Fruit fly (Drosophila melanogaster) whole organism, wandering third instar larva: ENCODE data around the gene kin17.

Source experiments
- Abd-B ChIP-seq: fragments of >200 bp; optimal IDR thresholded peaks from 2 replicates; lab custom pipeline; 2017; ENCODE audit warnings: missing biosample characterization, missing genetic modification characterization
- CG32264 ChIP-seq: fragments of 200-800 bp; sonication (Bioruptor generic); optimal IDR thresholded peaks from 2 replicates; lab custom pipeline; 2016; ENCODE audit warnings: missing biosample characterization, missing genetic modification characterization
- CG9705 ChIP-seq: fragments of 200-800 bp; sonication (Bioruptor generic); optimal IDR thresholded peaks from 2 replicates; lab custom pipeline; 2018; ENCODE audit warnings: missing biosample characterization, mild to moderate bottlenecking, missing genetic modification characterization
- CrebA ChIP-seq: fragments of 200-800 bp; sonication (Bioruptor generic); optimal IDR thresholded peaks from 2 replicates; lab custom pipeline; 2016; ENCODE audit warnings: missing biosample characterization, mild to moderate bottlenecking, missing genetic modification characterization, borderline replicate concordance
- Dfd ChIP-seq: fragments of >200 bp; optimal IDR thresholded peaks from 2 replicates; lab custom pipeline; 2017; ENCODE audit warnings: missing biosample characterization, missing genetic modification characterization
- GATAd ChIP-seq: sonication (Bioruptor generic); optimal IDR thresholded peaks from 2 replicates; lab custom pipeline; 2016; ENCODE audit warnings: missing biosample characterization, missing genetic modification characterization
- HLH106 ChIP-seq: fragments of 200-800 bp; optimal IDR thresholded peaks from 3 replicates; lab custom pipeline; 2019; ENCODE audit warnings: missing biosample characterization, mild to moderate bottlenecking, missing genetic modification characterization, moderate library complexity
- Hnf4 ChIP-seq: fragments of 200-800 bp; sonication (Bioruptor generic); optimal IDR thresholded peaks from 2 replicates; lab custom pipeline; 2016; ENCODE audit warnings: missing biosample characterization, mild to moderate bottlenecking, missing genetic modification characterization
- Hr78 ChIP-seq: fragments of >200 bp; optimal IDR thresholded peaks from 2 replicates; lab custom pipeline; 2017; ENCODE audit warnings: missing biosample characterization, missing genetic modification characterization
- Hr83 ChIP-seq: fragments of 200-300 bp; sonication (Bioruptor generic); optimal IDR thresholded peaks from 2 replicates; lab custom pipeline; 2016; ENCODE audit warnings: missing biosample characterization, mild to moderate bottlenecking, missing genetic modification characterization, moderate library complexity; ENCODE audit not compliant: poor library complexity, severe bottlenecking
- Mio ChIP-seq: sonication (Bioruptor generic); optimal IDR thresholded peaks from 2 replicates; lab custom pipeline; 2016; ENCODE audit warnings: missing biosample characterization, missing genetic modification characterization
- Myc ChIP-seq: fragments of >200 bp; optimal IDR thresholded peaks from 2 replicates; lab custom pipeline; 2017
- N ChIP-seq: fragments of >200 bp; optimal IDR thresholded peaks from 2 replicates; lab custom pipeline; 2018; ENCODE audit warnings: missing biosample characterization, missing external identifiers, missing genetic modification characterization
- OdsH ChIP-seq: fragments of 200-800 bp; sonication (Bioruptor generic); optimal IDR thresholded peaks from 2 replicates; lab custom pipeline; 2016; ENCODE audit warnings: missing biosample characterization, mild to moderate bottlenecking, missing genetic modification characterization
- Rel ChIP-seq, 2 experiments: fragments of 200-800 bp; sonication (Bioruptor generic) in 1 of 2; optimal IDR thresholded peaks; 2 replicates in 1 of 2; 3 replicates in 1 of 2; lab custom pipeline; 2016 to 2019; ENCODE audit warnings: mild to moderate bottlenecking in 2 of 2, missing biosample characterization in 2 of 2, missing genetic modification characterization in 2 of 2, moderate library complexity in 1 of 2
- Sp1 ChIP-seq: fragments of 200-800 bp; sonication (Bioruptor generic); optimal IDR thresholded peaks from 3 replicates; lab custom pipeline; 2019; ENCODE audit warnings: missing biosample characterization, mild to moderate bottlenecking, missing genetic modification characterization, moderate library complexity
- br ChIP-seq: fragments of 200-800 bp; sonication (Bioruptor generic); optimal IDR thresholded peaks from 2 replicates; lab custom pipeline; 2016; ENCODE audit warnings: missing biosample characterization, missing genetic modification characterization
- brk ChIP-seq: fragments of 200-800 bp; sonication (Bioruptor generic); optimal IDR thresholded peaks from 2 replicates; lab custom pipeline; 2016; ENCODE audit warnings: missing biosample characterization, mild to moderate bottlenecking, missing genetic modification characterization
- dl ChIP-seq, 2 experiments: fragments of 175-275, 200-275 bp in 1 of 2; fragments of 200-275 bp in 1 of 2; sonication (Bioruptor generic); optimal IDR thresholded peaks; lab custom pipeline; 2018; ENCODE audit warnings: mild to moderate bottlenecking in 2 of 2, missing biosample characterization in 2 of 2, missing genetic modification characterization in 2 of 2, moderate library complexity in 2 of 2; ENCODE audit not compliant: partially characterized antibody in 2 of 2, insufficient read depth in 1 of 2
- dmrt93B ChIP-seq: fragments of 200-800 bp; sonication (Bioruptor generic); optimal IDR thresholded peaks from 2 replicates; lab custom pipeline; 2018; ENCODE audit warnings: missing biosample characterization, mild to moderate bottlenecking, missing genetic modification characterization
- dsf ChIP-seq: sonication (Bioruptor generic); optimal IDR thresholded peaks from 2 replicates; lab custom pipeline; 2016; ENCODE audit warnings: missing biosample characterization, missing genetic modification characterization, borderline replicate concordance
- ey ChIP-seq: fragments of 200-800 bp; sonication (Bioruptor generic); optimal IDR thresholded peaks from 2 replicates; lab custom pipeline; 2016; ENCODE audit warnings: missing biosample characterization, missing genetic modification characterization
- foxo ChIP-seq, 2 experiments: fragments of 200-800 bp; sonication (Bioruptor generic); optimal IDR thresholded peaks; 2 replicates in 1 of 2; 3 replicates in 1 of 2; lab custom pipeline; 2016 to 2017; ENCODE audit warnings: missing biosample characterization in 2 of 2, missing genetic modification characterization in 2 of 2
- fru ChIP-seq: fragments of 200-800 bp; sonication (Bioruptor generic); optimal IDR thresholded peaks from 3 replicates; lab custom pipeline; 2016; ENCODE audit warnings: missing biosample characterization, mild to moderate bottlenecking, missing genetic modification characterization
- h ChIP-seq: fragments of 200-800 bp; sonication (Bioruptor generic); optimal IDR thresholded peaks from 3 replicates; lab custom pipeline; 2016; ENCODE audit warnings: missing biosample characterization, mild to moderate bottlenecking, missing genetic modification characterization
- jim ChIP-seq: fragments of 175-275, 200-325 bp; sonication (Bioruptor generic); optimal IDR thresholded peaks from 2 replicates; lab custom pipeline; 2016; ENCODE audit warnings: missing biosample characterization, mild to moderate bottlenecking, missing genetic modification characterization
- lola ChIP-seq: fragments of >200 bp; optimal IDR thresholded peaks from 2 replicates; lab custom pipeline; 2017; ENCODE audit warnings: missing biosample characterization, missing genetic modification characterization
- psq ChIP-seq: fragments of 200-800 bp; sonication (Bioruptor generic); optimal IDR thresholded peaks from 3 replicates; lab custom pipeline; 2017; ENCODE audit warnings: missing biosample characterization, mild to moderate bottlenecking, missing genetic modification characterization, moderate library complexity
- rgr ChIP-seq: fragments of 200-800 bp; sonication (Bioruptor generic); optimal IDR thresholded peaks from 3 replicates; lab custom pipeline; 2016; ENCODE audit warnings: missing biosample characterization, mild to moderate bottlenecking, missing genetic modification characterization
- sage ChIP-seq: fragments of 200-800 bp; sonication (Bioruptor generic); optimal IDR thresholded peaks from 2 replicates; lab custom pipeline; 2016; ENCODE audit warnings: missing biosample characterization, mild to moderate bottlenecking, missing genetic modification characterization
- sv ChIP-seq: fragments of 200-800 bp; sonication (Bioruptor generic); optimal IDR thresholded peaks from 3 replicates; lab custom pipeline; 2016; ENCODE audit warnings: missing biosample characterization, missing genetic modification characterization
- tai ChIP-seq: sonication (Bioruptor generic); optimal IDR thresholded peaks from 2 replicates; lab custom pipeline; 2016; ENCODE audit warnings: missing biosample characterization, missing genetic modification characterization
- usp ChIP-seq: fragments of >200 bp; optimal IDR thresholded peaks from 2 replicates; lab custom pipeline; 2017; ENCODE audit warnings: missing biosample characterization, missing genetic modification characterization
- woc ChIP-seq: sonication (Bioruptor generic); optimal IDR thresholded peaks from 2 replicates; lab custom pipeline; 2016; ENCODE audit warnings: missing biosample characterization, mild to moderate bottlenecking, missing genetic modification characterization

The kin17 gene

dm6 chr3L:20317751-20318150 is 38.9 kb upstream of the kin17 start:
- TF ChIP-seq GATAd (GFP tag; lab: Kevin White, UChicago) (no peak), rgr (GFP tag; lab: Kevin White, UChicago) (no peak), Hr83 (GFP tag; lab: Kevin White, UChicago) (no peak), brk (GFP tag; lab: Kevin White, UChicago) (no peak)
- TF ChIP-seq, all 38 proteins: peak for 0

- TF ChIP-seq Abd-B (GFP tag; lab: Kevin White, UChicago): no peak
- no peak for TF ChIP-seq lola (GFP tag; lab: Kevin White, UChicago)
- no peak for TF ChIP-seq Rel (GFP tag; optimal IDR thresholded peaks at IDR 0.05; lab: Kevin White, UChicago)
- no peak for TF ChIP-seq Rel (tag; optimal IDR thresholded peaks at IDR 0.05; lab: Kevin White, UChicago)
- TF ChIP-seq dsf (GFP tag; lab: Kevin White, UChicago): no peak
- no peak for TF ChIP-seq Hr83 (GFP tag; lab: Kevin White, UChicago)
- TF ChIP-seq ey (GFP tag; lab: Kevin White, UChicago): no peak
- TF ChIP-seq psq: no peak
- TF ChIP-seq Sp1 (GFP tag; lab: Kevin White, UChicago): no peak
- TF ChIP-seq dl (GFP tag; optimal IDR thresholded peaks at IDR 0.05; lab: Kevin White, UChicago; ENCODE audit: insufficient read depth in 1 of 2, partially characterized antibody in 2 of 2): no peak
- TF ChIP-seq br (GFP tag; lab: Kevin White, UChicago): no peak
- no peak for TF ChIP-seq Mio (GFP tag; lab: Kevin White, UChicago)
- TF ChIP-seq Hr78: no peak
- no peak for TF ChIP-seq HLH106 (tag; lab: Kevin White, UChicago)
- no peak for TF ChIP-seq N
- no peak for TF ChIP-seq foxo (GFP tag; optimal IDR thresholded peaks at IDR 0.05; lab: Kevin White, UChicago)
- TF ChIP-seq sv (GFP tag; lab: Kevin White, UChicago): no peak
- no peak for TF ChIP-seq dmrt93B (GFP tag; lab: Kevin White, UChicago)
- TF ChIP-seq fru (GFP tag; lab: Kevin White, UChicago): no peak
- no peak for TF ChIP-seq woc
These were observed 36.6 kb upstream of the kin17 start for dm6 chr3L:20320044-20320443.

dm6 chr3L:20320652-20321051 is 36.0 kb upstream of the kin17 start, which contains the start of gene Spn77Bb:
TSS of gene Spn77Bb (plus strand) at chr3L:20320952.
- no peak for TF ChIP-seq tai (GFP tag; lab: Kevin White, UChicago)

dm6 chr3L:20342334-20342733 is 14.3 kb upstream of the kin17 start, which contains the start of gene Spn77Bc:
TSS of gene Spn77Bc (plus strand) at chr3L:20342634.
- TF ChIP-seq OdsH: no peak
- no peak for TF ChIP-seq jim
- TF ChIP-seq woc: no peak
- no peak for TF ChIP-seq fru (GFP tag; lab: Kevin White, UChicago)
- TF ChIP-seq, all 38 proteins: peak for 0

dm6 chr3L:20347762-20348580 is 8.6 kb upstream of the kin17 start, which contains the start of the genes Rbbp5 and eRF1:
TSS of gene Rbbp5 (minus strand) at chr3L:20347942.
TSS of gene eRF1 (plus strand) at chr3L:20348355.
- TF ChIP-seq Hnf4: peak; percentile 82
- TF ChIP-seq dl (GFP tag; optimal IDR thresholded peaks at IDR 0.05; lab: Kevin White, UChicago; ENCODE audit: insufficient read depth in 1 of 2, partially characterized antibody in 2 of 2): no peak
- TF ChIP-seq Abd-B (GFP tag; lab: Kevin White, UChicago): no peak
- no peak for TF ChIP-seq dmrt93B (GFP tag; lab: Kevin White, UChicago)
- no peak for TF ChIP-seq usp (GFP tag; lab: Kevin White, UChicago)
- TF ChIP-seq Myc: peak; percentile 4
- no peak for TF ChIP-seq Mio (GFP tag; lab: Kevin White, UChicago)
- TF ChIP-seq rgr (GFP tag; lab: Kevin White, UChicago): peak; percentile 71
- TF ChIP-seq sage (GFP tag; lab: Kevin White, UChicago): peak; percentile 54
- TF ChIP-seq ey (GFP tag; lab: Kevin White, UChicago): peak; percentile 60
- TF ChIP-seq brk (GFP tag; lab: Kevin White, UChicago): peak; percentile 83
- no peak for TF ChIP-seq GATAd (GFP tag; lab: Kevin White, UChicago)
- TF ChIP-seq tai (GFP tag; lab: Kevin White, UChicago): peak; percentile 84
- TF ChIP-seq OdsH: peak; percentile 72
- TF ChIP-seq fru (GFP tag; lab: Kevin White, UChicago): peak; percentile 71
- TF ChIP-seq psq: peak; percentile 74
- peak; percentile 45 for TF ChIP-seq br (GFP tag; lab: Kevin White, UChicago)
- peak; percentile 70 for TF ChIP-seq Hr83 (GFP tag; lab: Kevin White, UChicago)
- no peak for TF ChIP-seq Dfd (GFP tag; lab: Kevin White, UChicago)
- peak; percentile 75 for TF ChIP-seq Sp1 (GFP tag; lab: Kevin White, UChicago)
- no peak for TF ChIP-seq CG32264 (GFP tag; lab: Kevin White, UChicago)
- TF ChIP-seq CrebA: no peak
- TF ChIP-seq HLH106 (tag; lab: Kevin White, UChicago): peak; percentile 81
- TF ChIP-seq jim: peak; percentile 42
- TF ChIP-seq lola (GFP tag; lab: Kevin White, UChicago): no peak
- TF ChIP-seq h (GFP tag; lab: Kevin White, UChicago): peak; percentile 71
- peak; percentile 39 for TF ChIP-seq CG9705 (GFP tag; lab: Kevin White, UChicago)
- peak in 1 of 2 experiments; percentile 86 for TF ChIP-seq foxo (GFP tag; optimal IDR thresholded peaks at IDR 0.05; lab: Kevin White, UChicago)
- TF ChIP-seq sv (GFP tag; lab: Kevin White, UChicago): peak; percentile 83
- no peak for TF ChIP-seq Rel (GFP tag; optimal IDR thresholded peaks at IDR 0.05; lab: Kevin White, UChicago)
- TF ChIP-seq Rel (tag; optimal IDR thresholded peaks at IDR 0.05; lab: Kevin White, UChicago): no peak
- TF ChIP-seq dsf (GFP tag; lab: Kevin White, UChicago): peak; percentile 48
- no peak for TF ChIP-seq N
- TF ChIP-seq Hr78: no peak
